Fruit fly (Drosophila melanogaster) whole organism, prepupa: ENCODE measurements around the gene CG34338.

Experiments
- Blimp-1 ChIP-seq: fragments of 200-800 bp; sonication (Bioruptor generic); optimal IDR thresholded peaks from 3 replicates; lab custom pipeline; 2017; ENCODE audit warnings: missing biosample characterization, missing genetic modification characterization, mild to moderate bottlenecking, moderate library complexity, missing genetic modification reagents
- CG10669 ChIP-seq: fragments of 200-800 bp; sonication (Bioruptor generic); optimal IDR thresholded peaks from 3 replicates; lab custom pipeline; 2018; ENCODE audit warnings: missing biosample characterization, mild to moderate bottlenecking, missing genetic modification characterization, moderate library complexity
- CG11294 ChIP-seq: fragments of 200-800 bp; sonication (Bioruptor generic); IDR thresholded peaks from 2 replicates; pipeline ENCODE4 v1.3.6; 2022; ENCODE audit warnings: missing biosample characterization, missing genetic modification characterization
- CG11762 ChIP-seq: fragments of 200-800 bp; sonication (Bioruptor generic); optimal IDR thresholded peaks from 3 replicates; lab custom pipeline; 2016; ENCODE audit warnings: missing biosample characterization, missing genetic modification characterization; ENCODE audit not compliant: insufficient read depth
- CG16779 ChIP-seq: fragments of 200-800 bp; sonication (Bioruptor generic); optimal IDR thresholded peaks from 3 replicates; lab custom pipeline; 2017; ENCODE audit warnings: missing biosample characterization, mild to moderate bottlenecking, missing genetic modification characterization
- CG32006 ChIP-seq: fragments of 200-800 bp; sonication (Bioruptor generic); optimal IDR thresholded peaks from 3 replicates; lab custom pipeline; 2017; ENCODE audit warnings: missing biosample characterization, mild to moderate bottlenecking, missing genetic modification characterization
- CG34406 ChIP-seq: fragments of 200-800 bp; sonication (Bioruptor generic); optimal IDR thresholded peaks from 3 replicates; lab custom pipeline; 2016; ENCODE audit warnings: missing biosample characterization, missing genetic modification characterization
- CG3919 ChIP-seq: fragments of 200-800 bp; sonication (Bioruptor generic); optimal IDR thresholded peaks from 3 replicates; lab custom pipeline; 2016; ENCODE audit warnings: missing biosample characterization, missing genetic modification characterization
- CG4318 ChIP-seq: fragments of 200-800 bp; sonication (Bioruptor generic); optimal IDR thresholded peaks from 3 replicates; lab custom pipeline; 2017; ENCODE audit warnings: missing biosample characterization, mild to moderate bottlenecking, missing genetic modification characterization
- CG6163 ChIP-seq: fragments of 200-800 bp; sonication (Bioruptor generic); IDR thresholded peaks from 3 replicates; pipeline ENCODE4 v1.3.6; 2022; ENCODE audit warnings: missing biosample characterization, missing genetic modification characterization
- CG6854 ChIP-seq: fragments of 200-800 bp; sonication (Bioruptor generic); optimal IDR thresholded peaks from 2 replicates; lab custom pipeline; 2017; ENCODE audit warnings: missing biosample characterization, mild to moderate bottlenecking, missing genetic modification characterization
- CG7368 ChIP-seq: fragments of 200-800 bp; sonication (Bioruptor generic); optimal IDR thresholded peaks from 3 replicates; lab custom pipeline; 2016; ENCODE audit warnings: missing biosample characterization, missing genetic modification characterization
- CG8319 ChIP-seq: fragments of 200-800 bp; sonication (Bioruptor generic); optimal IDR thresholded peaks from 3 replicates; lab custom pipeline; 2016; ENCODE audit warnings: missing biosample characterization, missing genetic modification characterization
- CG8632 ChIP-seq: fragments of 200-800 bp; sonication (Bioruptor generic); optimal IDR thresholded peaks from 3 replicates; lab custom pipeline; 2016; ENCODE audit warnings: missing biosample characterization, missing genetic modification characterization
- CG9139 ChIP-seq: fragments of 200-800 bp; sonication (Bioruptor generic); optimal IDR thresholded peaks from 3 replicates; lab custom pipeline; 2017; ENCODE audit warnings: missing biosample characterization, mild to moderate bottlenecking, missing genetic modification characterization
- Eip75B ChIP-seq: fragments of 200-800 bp; sonication (Bioruptor generic); optimal IDR thresholded peaks from 3 replicates; lab custom pipeline; 2016; ENCODE audit warnings: missing biosample characterization, missing genetic modification characterization
- Ets96B ChIP-seq: fragments of 200-800 bp; optimal IDR thresholded peaks from 2 replicates; lab custom pipeline; 2019; ENCODE audit warnings: missing biosample characterization, mild to moderate bottlenecking, missing genetic modification characterization, moderate library complexity
- Hr38 ChIP-seq: sonication (Bioruptor generic); optimal IDR thresholded peaks from 2 replicates; lab custom pipeline; 2016; ENCODE audit warnings: missing biosample characterization, missing genetic modification characterization
- Hr39 ChIP-seq: fragments of 200-800 bp; sonication (Bioruptor generic); optimal IDR thresholded peaks from 2 replicates; lab custom pipeline; 2016; ENCODE audit warnings: missing biosample characterization, missing genetic modification characterization
- Hr4 ChIP-seq: fragments of 200-800 bp; sonication (Bioruptor generic); optimal IDR thresholded peaks from 3 replicates; lab custom pipeline; 2016; ENCODE audit warnings: missing biosample characterization, missing genetic modification characterization
- Sox102F ChIP-seq: fragments of 200-800 bp; sonication (Bioruptor generic); optimal IDR thresholded peaks from 2 replicates; lab custom pipeline; 2016; ENCODE audit warnings: missing biosample characterization, mild to moderate bottlenecking, missing genetic modification characterization
- Sox14 ChIP-seq: fragments of 200-800 bp; sonication (Bioruptor generic); optimal IDR thresholded peaks from 3 replicates; lab custom pipeline; 2016; ENCODE audit warnings: missing biosample characterization, missing genetic modification characterization
- dsx ChIP-seq: fragments of 200-800 bp; optimal IDR thresholded peaks from 3 replicates; lab custom pipeline; 2019; ENCODE audit warnings: missing biosample characterization, mild to moderate bottlenecking, missing genetic modification characterization, moderate library complexity; ENCODE audit not compliant: poor library complexity, severe bottlenecking
- eg ChIP-seq: fragments of 200-800 bp; sonication (Bioruptor generic); IDR thresholded peaks from 3 replicates; pipeline ENCODE4 v1.3.6; 2022; ENCODE audit warnings: missing biosample characterization, missing genetic modification characterization
- pdm3 ChIP-seq: fragments of 200-800 bp; sonication (Bioruptor generic); optimal IDR thresholded peaks from 3 replicates; lab custom pipeline; 2016; ENCODE audit warnings: missing biosample characterization, missing genetic modification characterization
- salr ChIP-seq, 2 experiments: fragments of 200-800 bp; sonication (Bioruptor generic); optimal IDR thresholded peaks; 3 replicates each; lab custom pipeline; 2016 to 2018; ENCODE audit warnings: missing biosample characterization in 2 of 2, missing genetic modification characterization in 2 of 2, mild to moderate bottlenecking in 1 of 2
- spab ChIP-seq: fragments of 200-800 bp; sonication (Bioruptor generic); optimal IDR thresholded peaks from 2 replicates; lab custom pipeline; 2017; ENCODE audit warnings: missing biosample characterization, mild to moderate bottlenecking, missing genetic modification characterization, missing genetic modification reagents
- ss ChIP-seq, 2 experiments: fragments of 200-800 bp; sonication (Bioruptor generic); optimal IDR thresholded peaks; 2 replicates in 1 of 2; 3 replicates in 1 of 2; lab custom pipeline; 2017 to 2018; ENCODE audit warnings: mild to moderate bottlenecking in 2 of 2, missing biosample characterization in 2 of 2, missing genetic modification characterization in 2 of 2, moderate library complexity in 1 of 2
- svp ChIP-seq: fragments of 200-800 bp; sonication (Bioruptor generic); peaks from one replicate; lab custom pipeline; 2016; ENCODE audit warnings: missing biosample characterization, missing genetic modification characterization

Gene CG34338

DNA sequence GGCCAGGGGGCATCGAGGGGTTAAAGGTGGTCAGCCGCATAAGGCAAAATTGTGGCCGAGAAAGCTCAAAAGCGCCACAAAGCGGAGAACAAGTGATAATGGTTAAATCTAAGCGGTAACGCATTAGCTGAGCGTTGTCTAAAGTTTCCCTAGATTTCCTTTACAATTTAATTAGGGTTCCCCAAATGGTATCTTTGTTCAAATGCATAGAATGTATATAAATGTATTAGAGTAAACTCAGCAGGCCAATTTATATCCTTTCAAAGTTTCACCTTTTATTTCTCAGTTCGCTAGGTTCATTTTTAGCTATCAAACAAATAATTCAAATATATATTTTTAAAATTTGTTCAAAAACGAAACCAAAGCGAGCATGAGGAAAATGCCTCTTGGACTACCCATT is 9.4 kb downstream of the CG34338 start, which contains the start of gene CG32718:
Gene CG32718, plus strand, starts transcription at position 301 of the 400 bp plus-strand sequence.
- no peak for TF ChIP-seq Eip75B (GFP tag; lab: Kevin White, UChicago)
- no peak for TF ChIP-seq CG6163 (GFP tag; lab: Robert Waterston, UW)
- no peak for TF ChIP-seq Hr4
- TF ChIP-seq CG9139 (GFP tag; lab: Kevin White, UChicago) = no peak
- TF ChIP-seq CG8319 (GFP tag; lab: Kevin White, UChicago) = no peak
- TF ChIP-seq eg (GFP tag; lab: Robert Waterston, UW) = no peak
- TF ChIP-seq Sox14 (GFP tag; lab: Kevin White, UChicago) = no peak
- TF ChIP-seq CG10669 = no peak
- TF ChIP-seq Ets96B (tag; lab: Kevin White, UChicago) = no peak
- no peak for TF ChIP-seq Blimp-1
- no peak for TF ChIP-seq CG16779
- no peak for TF ChIP-seq svp (GFP tag; lab: Kevin White, UChicago)
- no peak for TF ChIP-seq pdm3 (GFP tag; lab: Kevin White, UChicago)
- no peak for TF ChIP-seq CG11294
- no peak for TF ChIP-seq Hr39
- TF ChIP-seq CG11762 (GFP tag; lab: Kevin White, UChicago) = no peak
- TF ChIP-seq CG8632 (GFP tag; lab: Kevin White, UChicago) = no peak
- TF ChIP-seq Sox102F (GFP tag; lab: Kevin White, UChicago) = no peak

dm6 chrX:7791086-7791485 is 22.5 kb downstream of the CG34338 start:
- TF ChIP-seq CG3919 (GFP tag; lab: Kevin White, UChicago) (no peak), CG8632 (GFP tag; lab: Kevin White, UChicago) (no peak), Hr38 (GFP tag; lab: Kevin White, UChicago) (no peak), CG34406 (GFP tag; lab: Kevin White, UChicago) (no peak), salr (GFP tag; optimal IDR thresholded peaks at IDR 0.05; lab: Kevin White, UChicago) (no peak), ss (GFP tag; optimal IDR thresholded peaks at IDR 0.05; lab: Kevin White, UChicago) (no peak), svp (GFP tag; lab: Kevin White, UChicago) (no peak), CG7368 (GFP tag; lab: Kevin White, UChicago) (no peak), CG4318 (no peak), CG32006 (GFP tag; lab: Kevin White, UChicago) (no peak), CG6854 (GFP tag; lab: Kevin White, UChicago) (no peak), CG11762 (GFP tag; lab: Kevin White, UChicago) (no peak), dsx (no peak)

DNA sequence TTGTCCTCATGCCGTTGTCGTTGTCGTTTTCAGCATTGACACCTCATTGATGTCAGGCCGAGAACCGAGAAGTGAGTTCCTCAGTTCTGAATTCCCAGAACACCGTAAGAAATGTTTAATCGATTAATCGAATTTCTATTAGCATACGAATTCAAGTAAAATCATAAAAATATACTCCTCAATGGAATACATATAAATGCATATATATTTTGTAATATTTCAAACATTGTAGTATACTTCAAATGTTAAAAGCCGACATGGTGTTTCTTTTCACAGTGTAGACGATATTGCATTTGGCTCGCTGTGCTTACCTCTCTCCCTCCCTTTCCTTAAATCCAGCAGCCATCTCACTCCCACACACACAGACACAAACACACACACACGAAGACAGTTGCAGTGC is 32.5 kb downstream of the CG34338 start:
- no peak for TF ChIP-seq spab (GFP tag; lab: Kevin White, UChicago)
- TF ChIP-seq CG10669 = peak; percentile 8
- no peak for TF ChIP-seq eg (GFP tag; lab: Robert Waterston, UW)
